Fruit fly (Drosophila melanogaster) whole organism, prepupa: ENCODE results near the gene CG14314.
A peak's percentile ranks its signal among the peaks of the same experiment; 100 is the strongest.

Experiments used
- Blimp-1 ChIP-seq: fragments of 200-800 bp; sonication (Bioruptor generic); optimal IDR thresholded peaks from 3 replicates; lab custom pipeline; 2017; ENCODE audit warnings: missing biosample characterization, missing genetic modification characterization, mild to moderate bottlenecking, moderate library complexity, missing genetic modification reagents
- CG10631 ChIP-seq: fragments of 200-800 bp; sonication (Bioruptor generic); optimal IDR thresholded peaks from 2 replicates; lab custom pipeline; 2016; ENCODE audit warnings: missing biosample characterization, missing genetic modification characterization
- CG10669 ChIP-seq: fragments of 200-800 bp; sonication (Bioruptor generic); optimal IDR thresholded peaks from 3 replicates; lab custom pipeline; 2018; ENCODE audit warnings: missing biosample characterization, mild to moderate bottlenecking, missing genetic modification characterization, moderate library complexity
- CG11294 ChIP-seq: fragments of 200-800 bp; sonication (Bioruptor generic); IDR thresholded peaks from 2 replicates; pipeline ENCODE4 v1.3.6; 2022; ENCODE audit warnings: missing biosample characterization, missing genetic modification characterization
- CG11902 ChIP-seq: fragments of 200-800 bp; sonication (Bioruptor generic); optimal IDR thresholded peaks from 3 replicates; lab custom pipeline; 2016; ENCODE audit warnings: missing biosample characterization, missing genetic modification characterization
- CG15336 ChIP-seq: fragments of 200-800 bp; sonication (Bioruptor generic); IDR thresholded peaks from 2 replicates; pipeline ENCODE4 v1.3.6; 2022; ENCODE audit warnings: missing biosample characterization, missing genetic modification characterization
- CG1621 ChIP-seq: fragments of 200-800 bp; sonication (Bioruptor generic); optimal IDR thresholded peaks from 3 replicates; lab custom pipeline; 2018; ENCODE audit warnings: missing biosample characterization, mild to moderate bottlenecking, missing genetic modification characterization
- CG16779 ChIP-seq: fragments of 200-800 bp; sonication (Bioruptor generic); optimal IDR thresholded peaks from 3 replicates; lab custom pipeline; 2017; ENCODE audit warnings: missing biosample characterization, mild to moderate bottlenecking, missing genetic modification characterization
- CG31627 ChIP-seq: fragments of 200-800 bp; sonication (Bioruptor generic); optimal IDR thresholded peaks from 3 replicates; lab custom pipeline; 2016; ENCODE audit warnings: missing biosample characterization, missing genetic modification characterization
- CG32006 ChIP-seq: fragments of 200-800 bp; sonication (Bioruptor generic); optimal IDR thresholded peaks from 3 replicates; lab custom pipeline; 2017; ENCODE audit warnings: missing biosample characterization, mild to moderate bottlenecking, missing genetic modification characterization
- CG34406 ChIP-seq: fragments of 200-800 bp; sonication (Bioruptor generic); optimal IDR thresholded peaks from 3 replicates; lab custom pipeline; 2016; ENCODE audit warnings: missing biosample characterization, missing genetic modification characterization
- CG3919 ChIP-seq: fragments of 200-800 bp; sonication (Bioruptor generic); optimal IDR thresholded peaks from 3 replicates; lab custom pipeline; 2016; ENCODE audit warnings: missing biosample characterization, missing genetic modification characterization
- CG4318 ChIP-seq: fragments of 200-800 bp; sonication (Bioruptor generic); optimal IDR thresholded peaks from 3 replicates; lab custom pipeline; 2017; ENCODE audit warnings: missing biosample characterization, mild to moderate bottlenecking, missing genetic modification characterization
- CG6163 ChIP-seq: fragments of 200-800 bp; sonication (Bioruptor generic); IDR thresholded peaks from 3 replicates; pipeline ENCODE4 v1.3.6; 2022; ENCODE audit warnings: missing biosample characterization, missing genetic modification characterization
- CG6276 ChIP-seq: fragments of 200-800 bp; sonication (Bioruptor generic); optimal IDR thresholded peaks from 2 replicates; lab custom pipeline; 2017; ENCODE audit warnings: missing biosample characterization, mild to moderate bottlenecking, missing genetic modification characterization
- CG6854 ChIP-seq: fragments of 200-800 bp; sonication (Bioruptor generic); optimal IDR thresholded peaks from 2 replicates; lab custom pipeline; 2017; ENCODE audit warnings: missing biosample characterization, mild to moderate bottlenecking, missing genetic modification characterization
- CG7368 ChIP-seq: fragments of 200-800 bp; sonication (Bioruptor generic); optimal IDR thresholded peaks from 3 replicates; lab custom pipeline; 2016; ENCODE audit warnings: missing biosample characterization, missing genetic modification characterization
- CG8319 ChIP-seq: fragments of 200-800 bp; sonication (Bioruptor generic); optimal IDR thresholded peaks from 3 replicates; lab custom pipeline; 2016; ENCODE audit warnings: missing biosample characterization, missing genetic modification characterization
- Eip93F ChIP-seq: fragments of 200-800 bp; sonication (Bioruptor generic); optimal IDR thresholded peaks from 2 replicates; lab custom pipeline; 2016; ENCODE audit warnings: missing biosample characterization, mild to moderate bottlenecking, missing genetic modification characterization
- Ets21C ChIP-seq: fragments of 200-800 bp; sonication (Bioruptor generic); optimal IDR thresholded peaks from 3 replicates; lab custom pipeline; 2016; ENCODE audit warnings: missing biosample characterization, missing genetic modification characterization
- Hr38 ChIP-seq: sonication (Bioruptor generic); optimal IDR thresholded peaks from 2 replicates; lab custom pipeline; 2016; ENCODE audit warnings: missing biosample characterization, missing genetic modification characterization
- Hr39 ChIP-seq: fragments of 200-800 bp; sonication (Bioruptor generic); optimal IDR thresholded peaks from 2 replicates; lab custom pipeline; 2016; ENCODE audit warnings: missing biosample characterization, missing genetic modification characterization
- Hr4 ChIP-seq: fragments of 200-800 bp; sonication (Bioruptor generic); optimal IDR thresholded peaks from 3 replicates; lab custom pipeline; 2016; ENCODE audit warnings: missing biosample characterization, missing genetic modification characterization
- Lpt ChIP-seq: fragments of 200-800 bp; sonication (Bioruptor generic); optimal IDR thresholded peaks from 3 replicates; lab custom pipeline; 2016; ENCODE audit warnings: missing biosample characterization, missing genetic modification characterization
- Met ChIP-seq: fragments of 200-800 bp; sonication (Bioruptor generic); optimal IDR thresholded peaks from 3 replicates; lab custom pipeline; 2016; ENCODE audit warnings: missing biosample characterization, missing genetic modification characterization
- OdsH ChIP-seq: fragments of 200-800 bp; sonication (Bioruptor generic); optimal IDR thresholded peaks from 3 replicates; lab custom pipeline; 2016; ENCODE audit warnings: missing biosample characterization, missing genetic modification characterization
- Smox ChIP-seq: fragments of 200-800 bp; sonication (Bioruptor generic); optimal IDR thresholded peaks from 3 replicates; lab custom pipeline; 2016; ENCODE audit warnings: missing biosample characterization, missing genetic modification characterization
- Sox102F ChIP-seq: fragments of 200-800 bp; sonication (Bioruptor generic); optimal IDR thresholded peaks from 2 replicates; lab custom pipeline; 2016; ENCODE audit warnings: missing biosample characterization, mild to moderate bottlenecking, missing genetic modification characterization
- Sox14 ChIP-seq: fragments of 200-800 bp; sonication (Bioruptor generic); optimal IDR thresholded peaks from 3 replicates; lab custom pipeline; 2016; ENCODE audit warnings: missing biosample characterization, missing genetic modification characterization
- Sox15 ChIP-seq: fragments of 200-800 bp; sonication (Bioruptor generic); optimal IDR thresholded peaks from 3 replicates; lab custom pipeline; 2016; ENCODE audit warnings: missing biosample characterization, missing genetic modification characterization
- achi ChIP-seq: fragments of 200-800 bp; sonication (Bioruptor generic); optimal IDR thresholded peaks from 3 replicates; lab custom pipeline; 2016; ENCODE audit warnings: missing biosample characterization, missing genetic modification characterization
- acj6 ChIP-seq: fragments of 200-800 bp; sonication (Bioruptor generic); optimal IDR thresholded peaks from 3 replicates; lab custom pipeline; 2016; ENCODE audit warnings: missing biosample characterization, missing genetic modification characterization
- cyc ChIP-seq: fragments of 200-800 bp; sonication (Bioruptor generic); optimal IDR thresholded peaks from 3 replicates; lab custom pipeline; 2016; ENCODE audit warnings: missing biosample characterization, missing genetic modification characterization
- dac ChIP-seq: fragments of 200-800 bp; sonication (Bioruptor generic); optimal IDR thresholded peaks from 2 replicates; lab custom pipeline; 2017; ENCODE audit warnings: missing biosample characterization, mild to moderate bottlenecking, missing genetic modification characterization
- dsx ChIP-seq: fragments of 200-800 bp; optimal IDR thresholded peaks from 3 replicates; lab custom pipeline; 2019; ENCODE audit warnings: missing biosample characterization, mild to moderate bottlenecking, missing genetic modification characterization, moderate library complexity; ENCODE audit not compliant: poor library complexity, severe bottlenecking
- eg ChIP-seq: fragments of 200-800 bp; sonication (Bioruptor generic); IDR thresholded peaks from 3 replicates; pipeline ENCODE4 v1.3.6; 2022; ENCODE audit warnings: missing biosample characterization, missing genetic modification characterization
- esn ChIP-seq: fragments of 200-800 bp; sonication (Bioruptor generic); optimal IDR thresholded peaks from 2 replicates; lab custom pipeline; 2016; ENCODE audit warnings: missing biosample characterization, mild to moderate bottlenecking, missing genetic modification characterization, moderate library complexity
- fd59A ChIP-seq: fragments of 200-800 bp; sonication (Bioruptor generic); optimal IDR thresholded peaks from 2 replicates; lab custom pipeline; 2017; ENCODE audit warnings: missing biosample characterization, mild to moderate bottlenecking, missing genetic modification characterization, missing genetic modification reagents
- fd85E ChIP-seq: fragments of 200-800 bp; sonication (Bioruptor generic); optimal IDR thresholded peaks from 3 replicates; lab custom pipeline; 2016; ENCODE audit warnings: missing biosample characterization, missing genetic modification characterization
- lz ChIP-seq: fragments of 200-800 bp; sonication (Bioruptor generic); optimal IDR thresholded peaks from 3 replicates; lab custom pipeline; 2016; ENCODE audit warnings: missing biosample characterization, missing genetic modification characterization
- net ChIP-seq: fragments of 200-800 bp; sonication (Bioruptor generic); optimal IDR thresholded peaks from 3 replicates; lab custom pipeline; 2016; ENCODE audit warnings: missing biosample characterization, missing genetic modification characterization
- salr ChIP-seq, 2 experiments: fragments of 200-800 bp; sonication (Bioruptor generic); optimal IDR thresholded peaks; 3 replicates each; lab custom pipeline; 2016 to 2018; ENCODE audit warnings: missing biosample characterization in 2 of 2, missing genetic modification characterization in 2 of 2, mild to moderate bottlenecking in 1 of 2
- spab ChIP-seq: fragments of 200-800 bp; sonication (Bioruptor generic); optimal IDR thresholded peaks from 2 replicates; lab custom pipeline; 2017; ENCODE audit warnings: missing biosample characterization, mild to moderate bottlenecking, missing genetic modification characterization, missing genetic modification reagents
- svp ChIP-seq: fragments of 200-800 bp; sonication (Bioruptor generic); peaks from one replicate; lab custom pipeline; 2016; ENCODE audit warnings: missing biosample characterization, missing genetic modification characterization
- vri ChIP-seq: fragments of 200-800 bp; sonication (Bioruptor generic); optimal IDR thresholded peaks from 3 replicates; lab custom pipeline; 2016; ENCODE audit warnings: missing biosample characterization, mild to moderate bottlenecking, missing genetic modification characterization

CG14314 gene

DNA sequence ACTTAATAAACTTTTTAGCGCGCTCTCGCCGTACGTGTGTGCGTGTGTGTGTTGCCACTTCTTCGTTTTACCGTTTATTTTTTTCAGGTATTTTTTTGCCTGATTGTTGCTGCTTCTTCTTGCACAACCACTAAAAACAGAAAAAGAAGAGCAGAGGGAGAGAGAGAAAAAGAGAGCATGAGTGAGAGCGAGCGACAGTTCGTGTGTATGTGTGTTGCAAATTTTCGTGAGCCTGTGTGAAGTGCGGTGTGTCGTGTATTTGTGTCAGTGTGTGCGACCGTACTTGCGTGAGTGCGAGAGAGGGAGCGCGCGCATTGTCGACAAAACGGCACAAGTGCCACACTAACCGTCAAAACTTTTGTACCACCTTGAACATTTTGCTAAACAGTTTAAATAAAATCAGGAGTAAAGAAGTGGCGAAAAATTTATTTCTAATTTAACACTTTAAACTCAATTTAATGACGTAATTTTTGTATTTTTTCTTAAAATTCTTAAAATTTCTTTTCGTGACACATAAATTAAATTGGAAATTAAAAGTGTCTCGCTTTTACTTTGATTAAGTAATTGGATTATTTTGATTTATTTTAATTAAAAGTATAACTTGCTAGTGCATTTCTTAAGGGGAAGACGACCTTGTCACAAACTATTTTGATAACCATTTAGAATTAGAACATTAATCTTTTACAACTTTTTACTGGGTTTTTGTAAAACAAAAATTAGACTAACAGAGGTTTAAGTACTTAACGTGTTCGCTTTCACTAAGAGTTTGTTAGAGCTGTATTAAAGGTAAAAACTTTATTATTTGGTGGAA lies 18.7 kb upstream of the CG14314 start (continued):
- peak; percentile 49 for TF ChIP-seq Sox15 (GFP tag; lab: Kevin White, UChicago)
- TF ChIP-seq CG6854 (GFP tag; lab: Kevin White, UChicago) = peak; percentile 86
- TF ChIP-seq CG6163 (GFP tag; lab: Robert Waterston, UW) = no peak
- TF ChIP-seq Hr38 (GFP tag; lab: Kevin White, UChicago) = no peak
- peak; percentile 63 for TF ChIP-seq Smox (GFP tag; lab: Kevin White, UChicago)
- TF ChIP-seq CG3919 (GFP tag; lab: Kevin White, UChicago) = peak; percentile 21
- TF ChIP-seq CG11902 (GFP tag; lab: Kevin White, UChicago) = peak; percentile 30
- peak; percentile 44 for TF ChIP-seq Hr4 (GFP tag; lab: Kevin White, UChicago)
- peak; percentile 10 for TF ChIP-seq CG7368 (GFP tag; lab: Kevin White, UChicago)
- TF ChIP-seq eg (GFP tag; lab: Robert Waterston, UW) = no peak
- TF ChIP-seq, all 60 proteins: peak for 51

- no peak for TF ChIP-seq Sox14
Measured at dm6 chr3R:18197802-18198148, 18.2 kb upstream of the CG14314 start.

- TF ChIP-seq Ets21C (GFP tag; lab: Kevin White, UChicago) (no peak), Met (GFP tag; lab: Kevin White, UChicago) (peak; percentile 44), vri (peak; percentile 80), lz (GFP tag; lab: Kevin White, UChicago) (no peak), net (GFP tag; lab: Kevin White, UChicago) (no peak), eg (GFP tag; lab: Robert Waterston, UW) (no peak), acj6 (no peak), CG1621 (tag; lab: Kevin White, UChicago) (peak; percentile 50), Sox15 (GFP tag; lab: Kevin White, UChicago) (no peak), CG32006 (GFP tag; lab: Kevin White, UChicago) (peak; percentile 23), Lpt (GFP tag; lab: Kevin White, UChicago) (no peak), CG15336 (GFP tag; lab: Robert Waterston, UW) (no peak), dsx (GFP tag; lab: Kevin White, UChicago) (peak; percentile 57), Hr39 (no peak), CG6163 (GFP tag; lab: Robert Waterston, UW) (no peak), cyc (GFP tag; lab: Kevin White, UChicago) (no peak), dac (no peak), CG7368 (GFP tag; lab: Kevin White, UChicago) (no peak), spab (GFP tag; lab: Kevin White, UChicago) (peak; percentile 41), CG3919 (GFP tag; lab: Kevin White, UChicago) (no peak), fd85E (GFP tag; lab: Kevin White, UChicago) (peak; percentile 53), svp (GFP tag; lab: Kevin White, UChicago) (peak; percentile 55), esn (peak; percentile 48), CG31627 (no peak), achi (no peak), CG6854 (GFP tag; lab: Kevin White, UChicago) (peak; percentile 42), CG16779 (tag; lab: Kevin White, UChicago) (peak; percentile 38), CG6276 (GFP tag; lab: Kevin White, UChicago) (peak; percentile 96), Blimp-1 (GFP tag; lab: Kevin White, UChicago) (no peak), OdsH (no peak), Sox102F (GFP tag; lab: Kevin White, UChicago) (peak; percentile 56), Eip93F (GFP tag; lab: Kevin White, UChicago) (no peak), CG11294 (GFP tag; lab: Robert Waterston, UW) (no peak), fd59A (GFP tag; lab: Kevin White, UChicago) (no peak), CG10631 (no peak), CG8319 (GFP tag; lab: Kevin White, UChicago) (no peak), CG34406 (GFP tag; lab: Kevin White, UChicago) (peak; percentile 41), salr (GFP tag; optimal IDR thresholded peaks at IDR 0.05; lab: Kevin White, UChicago) (no peak), CG10669 (GFP tag; lab: Kevin White, UChicago) (no peak), CG4318 (GFP tag; lab: Kevin White, UChicago) (no peak), Smox (GFP tag; lab: Kevin White, UChicago) (no peak)
Measured at dm6 chr3R:18198518-18199118, 17.3 kb upstream of the CG14314 start.
